Worm (Caenorhabditis elegans) whole organism, late embryonic: Measurements from ENCODE around the gene cyp-35B1.

Experiments
- C08G9.2 ChIP-seq: sonication (generic microtip); optimal IDR thresholded peaks from 2 replicates; lab custom pipeline; 2016; ENCODE audit warnings: mild to moderate bottlenecking, missing genetic modification characterization, moderate library complexity, missing compliant biosample characterization
- C38D4.7 ChIP-seq: fragments of 200-800 bp; sonication (Bioruptor generic); optimal IDR thresholded peaks from 2 replicates; lab custom pipeline; 2018; ENCODE audit warnings: mild to moderate bottlenecking, missing genetic modification characterization, moderate library complexity, missing compliant biosample characterization
- K02D7.2 ChIP-seq: sonication (generic microtip); optimal IDR thresholded peaks from 2 replicates; lab custom pipeline; 2017; ENCODE audit warnings: mild to moderate bottlenecking, missing genetic modification characterization, missing compliant biosample characterization
- T23F11.4 ChIP-seq: fragments of 200-800 bp; sonication (Bioruptor generic); optimal IDR thresholded peaks from 2 replicates; lab custom pipeline; 2018; ENCODE audit warnings: mild to moderate bottlenecking, missing genetic modification characterization, missing compliant biosample characterization
- ama-1 ChIP-seq: fragments of 150-350 bp; optimal IDR thresholded peaks from 2 replicates; lab custom pipeline; 2014
- ceh-2 ChIP-seq: sonication (generic microtip); optimal IDR thresholded peaks from 2 replicates; lab custom pipeline; 2016; ENCODE audit warnings: missing genotype, missing genetic modification characterization, missing compliant biosample characterization
- ceh-30 ChIP-seq: fragments of 150-350 bp; optimal IDR thresholded peaks from 2 replicates; lab custom pipeline; 2014; ENCODE audit warnings: missing biosample characterization, missing genetic modification characterization
- ceh-31 ChIP-seq: sonication (generic microtip); optimal IDR thresholded peaks from 2 replicates; lab custom pipeline; 2016; ENCODE audit warnings: missing genetic modification characterization, missing compliant biosample characterization
- ceh-34 ChIP-seq: sonication (generic microtip); optimal IDR thresholded peaks from 2 replicates; lab custom pipeline; 2016; ENCODE audit warnings: mild to moderate bottlenecking, missing genetic modification characterization, missing compliant biosample characterization
- ceh-9 ChIP-seq: sonication (generic microtip); optimal IDR thresholded peaks from 2 replicates; lab custom pipeline; 2016; ENCODE audit warnings: mild to moderate bottlenecking, missing genetic modification characterization, inconsistent platforms, missing compliant biosample characterization
- dmd-4 ChIP-seq: sonication (generic microtip); optimal IDR thresholded peaks from 2 replicates; lab custom pipeline; 2016; ENCODE audit warnings: borderline replicate concordance, missing genetic modification characterization, missing compliant biosample characterization
- elt-2 ChIP-seq: sonication (generic microtip); optimal IDR thresholded peaks from 2 replicates; lab custom pipeline; 2016; ENCODE audit warnings: missing genetic modification reagents, missing genetic modification characterization, missing compliant biosample characterization
- eyg-1 ChIP-seq: sonication (generic microtip); optimal IDR thresholded peaks from 2 replicates; lab custom pipeline; 2016; ENCODE audit warnings: missing genotype, missing genetic modification characterization, missing compliant biosample characterization
- hlh-15 ChIP-seq: sonication (generic microtip); optimal IDR thresholded peaks from 2 replicates; lab custom pipeline; 2016; ENCODE audit warnings: missing genetic modification characterization, missing compliant biosample characterization
- hlh-6 ChIP-seq: sonication (generic microtip); optimal IDR thresholded peaks from 2 replicates; lab custom pipeline; 2016; ENCODE audit warnings: missing genotype, missing genetic modification characterization, missing compliant biosample characterization
- hlh-8 ChIP-seq: sonication (generic microtip); optimal IDR thresholded peaks from 2 replicates; lab custom pipeline; 2016; ENCODE audit warnings: missing genotype, missing genetic modification characterization, missing compliant biosample characterization
- lim-6 ChIP-seq: sonication (generic microtip); optimal IDR thresholded peaks from 2 replicates; lab custom pipeline; 2016; ENCODE audit warnings: missing genetic modification characterization, missing compliant biosample characterization
- lin-11 ChIP-seq: fragments of 200-800 bp; sonication (Bioruptor generic); optimal IDR thresholded peaks from 2 replicates; lab custom pipeline; 2018; ENCODE audit warnings: mild to moderate bottlenecking, missing genetic modification characterization, missing compliant biosample characterization
- mec-3 ChIP-seq: sonication (generic microtip); optimal IDR thresholded peaks from 2 replicates; lab custom pipeline; 2016; ENCODE audit warnings: borderline replicate concordance, missing genetic modification characterization, missing compliant biosample characterization
- nfya-1 ChIP-seq: sonication (generic microtip); optimal IDR thresholded peaks from 2 replicates; lab custom pipeline; 2017; ENCODE audit warnings: missing genetic modification characterization, mild to moderate bottlenecking, missing compliant biosample characterization, antibody characterized with exemption, moderate library complexity
- nhr-11 ChIP-seq: fragments of 150-350 bp; optimal IDR thresholded peaks from 2 replicates; lab custom pipeline; 2014; ENCODE audit warnings: missing biosample characterization, missing genetic modification characterization
- nhr-232 ChIP-seq: sonication (generic microtip); optimal IDR thresholded peaks from 2 replicates; lab custom pipeline; 2016; ENCODE audit warnings: missing genetic modification characterization, missing compliant biosample characterization
- npax-4 ChIP-seq: sonication (generic microtip); optimal IDR thresholded peaks from 2 replicates; lab custom pipeline; 2016; ENCODE audit warnings: missing genetic modification characterization, missing compliant biosample characterization
- pat-9 ChIP-seq: fragments of 200-800 bp; sonication (Bioruptor generic); optimal IDR thresholded peaks from 2 replicates; lab custom pipeline; 2018; ENCODE audit warnings: mild to moderate bottlenecking, missing genetic modification characterization, moderate library complexity, missing compliant biosample characterization
- pax-1 ChIP-seq: fragments of 150-350 bp; optimal IDR thresholded peaks from 2 replicates; lab custom pipeline; 2014; ENCODE audit warnings: missing biosample characterization, missing genetic modification characterization
- pqm-1 ChIP-seq: sonication (generic microtip); optimal IDR thresholded peaks from 2 replicates; lab custom pipeline; 2016; ENCODE audit warnings: missing genetic modification characterization, missing compliant biosample characterization
- sdc-2 ChIP-seq: sonication (generic microtip); optimal IDR thresholded peaks from 2 replicates; lab custom pipeline; 2016; ENCODE audit warnings: missing genotype, missing genetic modification characterization, missing compliant biosample characterization
- sox-4 ChIP-seq: sonication (generic microtip); optimal IDR thresholded peaks from 2 replicates; lab custom pipeline; 2017; ENCODE audit warnings: mild to moderate bottlenecking, missing genetic modification characterization, inconsistent platforms, missing compliant biosample characterization
- syd-9 ChIP-seq: sonication (generic microtip); optimal IDR thresholded peaks from 2 replicates; lab custom pipeline; 2016; ENCODE audit warnings: mild to moderate bottlenecking, missing genetic modification characterization, moderate library complexity, missing compliant biosample characterization
- ttx-3 ChIP-seq: sonication (generic microtip); optimal IDR thresholded peaks from 2 replicates; lab custom pipeline; 2016; ENCODE audit warnings: missing genetic modification reagents, missing genetic modification characterization, missing compliant biosample characterization
- unc-42 ChIP-seq: sonication (generic microtip); optimal IDR thresholded peaks from 2 replicates; lab custom pipeline; 2016; ENCODE audit warnings: missing genotype, missing genetic modification characterization, missing compliant biosample characterization
- zip-5 ChIP-seq: sonication (generic microtip); optimal IDR thresholded peaks from 2 replicates; lab custom pipeline; 2016; ENCODE audit warnings: missing genetic modification characterization, missing compliant biosample characterization

The cyp-35B1 gene

ce11 chrV:3902458-3903157, 36.2 kb upstream of the cyp-35B1 start, which contains the start of the genes str-229 and srh-190:
Gene str-229 (minus strand): TSS chrV:3902558.
Gene srh-190 (plus strand): TSS chrV:3903107.
- no peak for TF ChIP-seq sdc-2 (tag; lab: Kevin White, UChicago)
- no peak for TF ChIP-seq hlh-6 (tag; lab: Kevin White, UChicago)
- TF ChIP-seq npax-4, result no peak
- TF ChIP-seq elt-2 (tag; lab: Kevin White, UChicago), result no peak
- no peak for TF ChIP-seq pat-9 (tag; lab: Kevin White, UChicago)
- TF ChIP-seq, all 69 proteins: peak for 0

- TF ChIP-seq hlh-15 (no peak), zip-5 (no peak), ceh-34 (no peak), syd-9 (tag; lab: Kevin White, UChicago) (no peak), ceh-2 (tag; lab: Kevin White, UChicago) (no peak), pax-1 (tag; lab: Kevin White, UChicago) (no peak)
Measured at ce11 chrV:3903424-3903823, 35.4 kb upstream of the cyp-35B1 start.

DNA sequence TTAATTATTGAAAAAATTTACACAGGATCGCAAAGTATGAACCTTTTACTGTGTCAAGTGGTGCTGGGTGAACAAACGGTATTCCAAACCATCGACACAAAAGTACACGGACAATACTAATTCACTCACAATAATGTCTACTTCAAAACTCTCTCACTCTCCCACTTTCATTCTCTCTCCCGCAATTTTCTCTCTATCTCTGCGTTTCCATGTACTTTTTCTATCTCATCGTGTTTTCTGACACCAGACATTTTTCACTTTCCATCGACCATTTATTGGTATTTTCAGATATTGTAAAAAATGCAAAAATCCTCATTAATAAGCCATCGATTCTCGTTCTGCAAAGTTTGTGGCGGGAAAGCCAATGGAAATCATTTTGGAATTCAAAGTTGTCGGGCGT, 33.0 kb upstream of the cyp-35B1 start, which contains the start of gene nhr-156:
nhr-156 (plus strand) TSS at position 266 of the 400 bp plus-strand sequence.
- TF ChIP-seq hlh-8 (tag; lab: Kevin White, UChicago), result no peak

DNA sequence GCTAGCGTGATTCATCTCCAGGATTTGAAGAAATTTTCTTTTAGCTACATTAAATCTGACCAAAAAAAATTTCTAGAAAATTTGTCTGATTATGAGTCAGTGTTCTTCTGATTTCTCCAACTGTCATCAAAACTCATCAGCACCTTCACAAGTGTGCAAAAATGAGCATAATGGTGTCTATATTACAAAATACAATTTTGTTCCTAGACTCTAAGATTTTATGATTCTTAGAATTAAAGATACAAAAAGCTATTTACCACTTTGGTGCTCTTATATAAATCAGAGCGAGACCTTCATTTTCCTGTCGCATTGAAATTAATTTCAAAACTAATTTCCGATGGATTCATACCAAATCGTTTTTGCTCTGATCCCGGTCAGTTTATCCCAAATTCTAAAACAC, 26.4 kb upstream of the cyp-35B1 start, which contains the start of gene srx-68:
srx-68 (plus strand) TSS at position 301 of the 400 bp plus-strand sequence.
- TF ChIP-seq lim-6 (tag; lab: Kevin White, UChicago) (no peak), dmd-4 (tag; lab: Kevin White, UChicago) (no peak), ama-1 (lab: Kevin White, UChicago) (no peak), sox-4 (tag; lab: Kevin White, UChicago) (no peak), ceh-9 (tag; lab: Kevin White, UChicago) (no peak), C08G9.2 (tag; lab: Kevin White, UChicago) (no peak), hlh-15 (no peak), ttx-3 (tag; lab: Kevin White, UChicago) (no peak), elt-2 (tag; lab: Kevin White, UChicago) (no peak), npax-4 (no peak), lin-11 (tag; lab: Kevin White, UChicago) (no peak), mec-3 (tag; lab: Kevin White, UChicago) (no peak), ceh-31 (no peak), nhr-232 (tag; lab: Kevin White, UChicago) (no peak), T23F11.4 (GFP tag; lab: Kevin White, UChicago) (no peak), nfya-1 (tag; lab: Kevin White, UChicago) (no peak), nhr-11 (tag; lab: Kevin White, UChicago) (no peak), hlh-8 (tag; lab: Kevin White, UChicago) (no peak), K02D7.2 (no peak), eyg-1 (tag; lab: Kevin White, UChicago) (no peak)
- TF ChIP-seq, all 69 proteins: peak for 0

DNA sequence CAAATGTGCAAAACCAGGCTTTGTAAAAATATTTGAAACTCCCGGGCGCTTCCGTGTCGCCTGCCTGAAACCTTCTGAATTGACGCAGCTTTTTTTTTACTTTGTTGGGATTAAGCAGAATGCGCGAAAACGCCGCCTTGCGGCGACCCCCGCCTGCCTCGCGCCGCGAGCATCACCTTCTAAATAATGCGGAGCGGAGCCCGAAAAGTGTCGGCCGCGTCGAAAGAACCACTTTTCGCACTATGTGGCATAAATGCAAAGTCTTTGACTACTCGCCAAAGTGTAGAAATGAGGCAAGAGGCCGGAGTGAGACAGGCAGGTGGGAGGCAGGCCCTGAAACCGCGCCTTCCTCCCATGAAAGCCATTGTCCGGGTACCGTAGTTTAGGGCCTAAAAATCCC, 25.7 kb upstream of the cyp-35B1 start:
- TF ChIP-seq K02D7.2 (no peak), hlh-15 (no peak), ceh-30 (no peak), ceh-9 (tag; lab: Kevin White, UChicago) (no peak), C38D4.7 (GFP tag; lab: Kevin White, UChicago) (no peak), pqm-1 (tag; lab: Kevin White, UChicago) (no peak), sdc-2 (tag; lab: Kevin White, UChicago) (no peak), unc-42 (no peak), npax-4 (no peak)
